Worm (Caenorhabditis elegans): Measurements from ENCODE around the gene apl-1.

DNA sequence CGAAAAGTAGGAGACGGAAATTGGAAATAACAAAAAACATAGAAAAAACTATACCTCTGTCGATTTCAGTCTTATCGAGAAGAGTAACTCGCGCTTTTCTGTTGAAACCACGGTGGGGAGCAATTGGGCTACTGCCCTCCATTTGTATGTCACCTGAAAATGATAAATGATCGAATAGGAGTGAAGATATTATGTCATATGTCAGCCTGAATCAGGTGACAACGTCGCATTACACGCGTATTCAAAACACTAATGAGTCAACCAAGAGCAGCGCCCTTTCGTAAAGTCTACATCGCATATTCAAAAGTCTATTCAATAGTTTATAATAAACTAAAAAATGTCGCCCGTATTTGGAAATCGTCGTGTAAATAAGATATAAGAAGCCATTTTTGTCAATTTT, 36.3 kb upstream of the apl-1 start:
- TF ChIP-seq fkh-10 (GFP tag; optimal IDR thresholded peaks at IDR 0.05) (no peak), ama-1 (optimal IDR thresholded peaks at IDR 0.05) (no peak), skn-1 (tag; optimal IDR thresholded peaks at IDR 0.05) (no peak), nhr-11 (tag; optimal IDR thresholded peaks at IDR 0.05) (no peak), ZK546.5 (tag; optimal IDR thresholded peaks at IDR 0.05) (no peak), snpc-4 (tag; optimal IDR thresholded peaks at IDR 0.05) (no peak), egl-27 (tag; optimal IDR thresholded peaks at IDR 0.05) (no peak), lin-39 (tag; optimal IDR thresholded peaks at IDR 0.05) (no peak), jun-1 (tag; optimal IDR thresholded peaks at IDR 0.05) (no peak), unc-62 (GFP tag; optimal IDR thresholded peaks at IDR 0.05) (no peak), ceh-82 (tag; optimal IDR thresholded peaks at IDR 0.05) (no peak), nhr-76 (tag; optimal IDR thresholded peaks at IDR 0.05) (no peak)

All from whole organism, L3 larva.